Fruit fly (Drosophila melanogaster) whole organism, embryonic: ENCODE results near the gene COX7AL.
A peak's percentile ranks its signal among the peaks of the same experiment; 100 is the strongest.

Experiments
- Abd-B ChIP-seq: fragments of 200-800 bp; sonication (Bioruptor generic); optimal IDR thresholded peaks from 2 replicates; lab custom pipeline; 2018; ENCODE audit warnings: missing biosample characterization, mild to moderate bottlenecking, missing genetic modification characterization, moderate library complexity
- Aef1 ChIP-seq: fragments of 200-800 bp; sonication (Bioruptor generic); IDR thresholded peaks from 3 replicates; pipeline ENCODE4 v1.3.6; 2022; ENCODE audit warnings: missing biosample characterization, missing genetic modification characterization
- Atf6 ChIP-seq: fragments of 200-800 bp; sonication (Bioruptor generic); IDR thresholded peaks from 2 replicates; pipeline ENCODE4 v1.3.6; 2022; ENCODE audit warnings: missing biosample characterization, missing genetic modification characterization
- BEAF-32 ChIP-seq: fragments of 200-800 bp; sonication (Bioruptor generic); optimal IDR thresholded peaks from 3 replicates; lab custom pipeline; 2017; ENCODE audit warnings: missing biosample characterization, missing genetic modification characterization, mild to moderate bottlenecking, moderate library complexity, missing genetic modification reagents
- Blimp-1 ChIP-seq: fragments of 200-800 bp; sonication (Bioruptor generic); optimal IDR thresholded peaks from 3 replicates; lab custom pipeline; 2018; ENCODE audit warnings: missing biosample characterization, missing genetic modification characterization, mild to moderate bottlenecking, moderate library complexity, missing genetic modification reagents
- CG11504 ChIP-seq: fragments of 200-800 bp; sonication (Bioruptor generic); optimal IDR thresholded peaks from 3 replicates; lab custom pipeline; 2019; ENCODE audit warnings: missing biosample characterization, mild to moderate bottlenecking, missing genetic modification characterization, moderate library complexity
- CG11723 ChIP-seq: fragments of 200-800 bp; sonication (Bioruptor generic); optimal IDR thresholded peaks from 2 replicates; lab custom pipeline; 2017; ENCODE audit warnings: missing biosample characterization, mild to moderate bottlenecking, missing genetic modification characterization
- CG16813 ChIP-seq: fragments of 200-800 bp; sonication (Bioruptor generic); IDR thresholded peaks from 3 replicates; pipeline ENCODE4 v1.3.6; 2022; ENCODE audit warnings: missing biosample characterization, missing genetic modification characterization; ENCODE audit not compliant: partially characterized antibody
- CG17361 ChIP-seq: fragments of 200-800 bp; sonication (Bioruptor generic); IDR thresholded peaks from 3 replicates; pipeline ENCODE4 v1.3.6; 2022; ENCODE audit warnings: missing biosample characterization, missing genetic modification characterization
- CG17612 ChIP-seq: fragments of 200-800 bp; sonication (Bioruptor generic); IDR thresholded peaks from 2 replicates; pipeline ENCODE4 v1.3.6; 2022; ENCODE audit warnings: missing biosample characterization, missing genetic modification characterization
- CG17802 ChIP-seq: fragments of 200-800 bp; sonication (Bioruptor generic); optimal IDR thresholded peaks from 2 replicates; lab custom pipeline; 2018; ENCODE audit warnings: missing biosample characterization, mild to moderate bottlenecking, missing genetic modification characterization, moderate library complexity
- CG18619 ChIP-seq: fragments of 200-800 bp; sonication (Bioruptor generic); optimal IDR thresholded peaks from 3 replicates; lab custom pipeline; 2017; ENCODE audit warnings: missing biosample characterization, mild to moderate bottlenecking, missing genetic modification characterization
- CG2199 ChIP-seq: fragments of 200-800 bp; sonication (Bioruptor generic); IDR thresholded peaks from 3 replicates; pipeline ENCODE4 v1.3.6; 2022; ENCODE audit warnings: missing biosample characterization, missing genetic modification characterization
- CG30403 ChIP-seq: fragments of 200-800 bp; sonication (Bioruptor generic); optimal IDR thresholded peaks from 3 replicates; lab custom pipeline; 2016; ENCODE audit warnings: missing biosample characterization, missing genetic modification characterization
- CG30431 ChIP-seq: fragments of 200-800 bp; sonication (Bioruptor generic); optimal IDR thresholded peaks from 2 replicates; lab custom pipeline; 2017; ENCODE audit warnings: missing biosample characterization, missing genetic modification characterization
- CG3838 ChIP-seq: fragments of 200-800 bp; sonication (Bioruptor generic); optimal IDR thresholded peaks from 3 replicates; lab custom pipeline; 2016; ENCODE audit warnings: missing biosample characterization, missing genetic modification characterization
- CG3847 ChIP-seq: fragments of 200-800 bp; sonication (Bioruptor generic); IDR thresholded peaks from 2 replicates; pipeline ENCODE4 v1.3.6; 2022; ENCODE audit warnings: missing biosample characterization, missing genetic modification characterization
- CG9797 ChIP-seq: fragments of 200-800 bp; sonication (Bioruptor generic); optimal IDR thresholded peaks from 3 replicates; lab custom pipeline; 2018; ENCODE audit warnings: missing biosample characterization, mild to moderate bottlenecking, missing genetic modification characterization
- CHES-1-like ChIP-seq: fragments of 200-800 bp; sonication (Bioruptor generic); optimal IDR thresholded peaks from 2 replicates; lab custom pipeline; 2016; ENCODE audit warnings: missing biosample characterization, missing genetic modification characterization
- Dref ChIP-seq: fragments of 200-800 bp; sonication (Bioruptor generic); IDR thresholded peaks from 2 replicates; pipeline ENCODE4 v1.3.6; 2022; ENCODE audit warnings: missing biosample characterization, missing genetic modification characterization
- Drgx ChIP-seq: fragments of 200-800 bp; sonication (Bioruptor generic); IDR thresholded peaks from 2 replicates; pipeline ENCODE4 v1.3.6; 2022; ENCODE audit warnings: missing biosample characterization, missing genetic modification characterization
- E2f2 ChIP-seq: fragments of 200-800 bp; sonication (Bioruptor generic); IDR thresholded peaks from 2 replicates; pipeline ENCODE4 v1.3.6; 2022; ENCODE audit warnings: missing biosample characterization, missing genetic modification characterization
- Fer3 ChIP-seq: fragments of 200-800 bp; sonication (Bioruptor generic); optimal IDR thresholded peaks from 2 replicates; lab custom pipeline; 2018; ENCODE audit warnings: missing biosample characterization, mild to moderate bottlenecking, missing genetic modification characterization, moderate library complexity
- H15 ChIP-seq: fragments of 200-800 bp; sonication (Bioruptor generic); IDR thresholded peaks from 3 replicates; pipeline ENCODE4 v1.3.6; 2022; ENCODE audit warnings: missing biosample characterization, missing genetic modification characterization
- Hey ChIP-seq: fragments of 200-800 bp; sonication (Bioruptor generic); optimal IDR thresholded peaks from 3 replicates; lab custom pipeline; 2018; ENCODE audit warnings: missing biosample characterization, mild to moderate bottlenecking, missing genetic modification characterization
- MBD-R2 ChIP-seq: fragments of 200-800 bp; sonication (Bioruptor generic); IDR thresholded peaks from 2 replicates; pipeline ENCODE4 v1.3.6; 2022; ENCODE audit warnings: missing biosample characterization, missing genetic modification characterization
- MESR4 ChIP-seq: fragments of 200-800 bp; sonication (Bioruptor generic); optimal IDR thresholded peaks from 2 replicates; lab custom pipeline; 2018; ENCODE audit warnings: missing biosample characterization, mild to moderate bottlenecking, missing genetic modification characterization, moderate library complexity
- MTF-1 ChIP-seq: fragments of 200-800 bp; sonication (Bioruptor generic); optimal IDR thresholded peaks from 2 replicates; lab custom pipeline; 2018; ENCODE audit warnings: missing biosample characterization, mild to moderate bottlenecking, missing genetic modification characterization, borderline replicate concordance
- Rx ChIP-seq: fragments of 200-800 bp; sonication (Bioruptor generic); IDR thresholded peaks from 2 replicates; pipeline ENCODE4 v1.3.6; 2022; ENCODE audit warnings: missing biosample characterization, missing genetic modification characterization
- Scr ChIP-seq: fragments of 200-800 bp; sonication (Bioruptor generic); IDR thresholded peaks from 2 replicates; pipeline ENCODE4 v1.3.6; 2022; ENCODE audit warnings: missing biosample characterization, missing genetic modification characterization; ENCODE audit not compliant: partially characterized antibody
- Sox100B ChIP-seq: fragments of 200-800 bp; sonication (Bioruptor generic); optimal IDR thresholded peaks from 3 replicates; lab custom pipeline; 2018; ENCODE audit warnings: missing biosample characterization, mild to moderate bottlenecking, missing genetic modification characterization
- Usf ChIP-seq: fragments of 200-800 bp; sonication (Bioruptor generic); optimal IDR thresholded peaks from 2 replicates; lab custom pipeline; 2017; ENCODE audit warnings: missing genotype, missing biosample characterization, missing genetic modification characterization
- abd-A ChIP-seq: fragments of 200-800 bp; sonication (Bioruptor generic); optimal IDR thresholded peaks from 3 replicates; lab custom pipeline; 2019; ENCODE audit warnings: missing biosample characterization, mild to moderate bottlenecking, missing genetic modification characterization, moderate library complexity
- bbx ChIP-seq: fragments of 200-800 bp; sonication (Bioruptor generic); IDR thresholded peaks from 2 replicates; pipeline ENCODE4 v1.3.6; 2022; ENCODE audit warnings: missing biosample characterization, missing genetic modification characterization; ENCODE audit not compliant: partially characterized antibody
- btn ChIP-seq: fragments of 200-800 bp; sonication (Bioruptor generic); optimal IDR thresholded peaks from 2 replicates; lab custom pipeline; 2016; ENCODE audit warnings: missing biosample characterization, missing genetic modification characterization
- chinmo ChIP-seq: fragments of 200-800 bp; sonication (Bioruptor generic); IDR thresholded peaks from 4 replicates; pipeline ENCODE4 v1.3.6; 2022; ENCODE audit warnings: missing biosample characterization, missing genetic modification characterization; ENCODE audit not compliant: partially characterized antibody
- gfzf ChIP-seq: fragments of 200-800 bp; sonication (Bioruptor generic); optimal IDR thresholded peaks from 2 replicates; lab custom pipeline; 2016; ENCODE audit warnings: missing biosample characterization, mild to moderate bottlenecking, missing genetic modification characterization, moderate library complexity
- gsb ChIP-seq: fragments of 200-800 bp; sonication (Bioruptor generic); IDR thresholded peaks from 2 replicates; pipeline ENCODE4 v1.3.6; 2022; ENCODE audit warnings: missing biosample characterization, missing genetic modification characterization
- hb ChIP-seq: fragments of 200-800 bp; sonication (Bioruptor generic); IDR thresholded peaks from 3 replicates; pipeline ENCODE4 v1.3.6; 2022; ENCODE audit warnings: missing biosample characterization, missing genetic modification characterization; ENCODE audit not compliant: partially characterized antibody
- hkb ChIP-seq, 2 experiments: fragments of 200-800 bp in 1 of 2; fragments of >200 bp in 1 of 2; sonication (Bioruptor generic) in 1 of 2; IDR thresholded peaks in 1 of 2; optimal IDR thresholded peaks in 1 of 2; 2 replicates each; pipeline versions ENCODE4 v1.3.6 to Lab custom; 2017 to 2022; ENCODE audit warnings: missing biosample characterization in 1 of 2, missing genetic modification characterization in 1 of 2
- hth ChIP-seq: fragments of >200 bp; optimal IDR thresholded peaks from 2 replicates; lab custom pipeline; 2017; ENCODE audit warnings: inconsistent platforms
- jing ChIP-seq: fragments of 200-800 bp; sonication (Bioruptor generic); optimal IDR thresholded peaks from 2 replicates; lab custom pipeline; 2018; ENCODE audit warnings: missing biosample characterization, mild to moderate bottlenecking, missing genetic modification characterization
- jumu ChIP-seq: fragments of 200-800 bp; sonication (Bioruptor generic); optimal IDR thresholded peaks from 3 replicates; lab custom pipeline; 2016; ENCODE audit warnings: missing biosample characterization, missing genetic modification characterization
- knrl ChIP-seq: fragments of 200-800 bp; sonication (Bioruptor generic); IDR thresholded peaks from 3 replicates; pipeline ENCODE4 v1.3.6; 2022; ENCODE audit warnings: missing biosample characterization, missing genetic modification characterization; ENCODE audit not compliant: partially characterized antibody
- maf-S ChIP-seq: fragments of 200-800 bp; sonication (Bioruptor generic); optimal IDR thresholded peaks from 2 replicates; lab custom pipeline; 2016; ENCODE audit warnings: missing biosample characterization, missing genetic modification characterization
- nom ChIP-seq: fragments of 200-800 bp; sonication (Bioruptor generic); optimal IDR thresholded peaks from 2 replicates; lab custom pipeline; 2017; ENCODE audit warnings: missing biosample characterization, missing genetic modification characterization, mild to moderate bottlenecking, moderate library complexity, missing genetic modification reagents
- ranshi ChIP-seq: fragments of 200-800 bp; sonication (Bioruptor generic); IDR thresholded peaks from 2 replicates; pipeline ENCODE4 v1.3.6; 2022; ENCODE audit warnings: missing biosample characterization, missing genetic modification characterization
- run ChIP-seq: fragments of 200-800 bp; sonication (Bioruptor generic); optimal IDR thresholded peaks from 3 replicates; lab custom pipeline; 2018; ENCODE audit warnings: missing biosample characterization, mild to moderate bottlenecking, missing genetic modification characterization
- slbo ChIP-seq: fragments of 200-800 bp; sonication (Bioruptor generic); IDR thresholded peaks from 2 replicates; pipeline ENCODE4 v1.3.6; 2022; ENCODE audit warnings: missing biosample characterization, missing genetic modification characterization
- so ChIP-seq: fragments of 200-800 bp; sonication (Bioruptor generic); IDR thresholded peaks from 3 replicates; pipeline ENCODE4 v1.3.6; 2022; ENCODE audit warnings: missing biosample characterization, missing genetic modification characterization
- stc ChIP-seq: fragments of 200-800 bp; sonication (Bioruptor generic); IDR thresholded peaks from 2 replicates; pipeline ENCODE4 v1.3.6; 2022; ENCODE audit warnings: missing biosample characterization, missing genetic modification characterization

Gene COX7AL

dm6 chr3R:8344174-8344573 lies 705 bp downstream of the COX7AL start, which contains the start of gene DppIII (continued):
- TF ChIP-seq bbx (GFP tag; lab: Robert Waterston, UW) = no peak
- no peak for TF ChIP-seq jumu (GFP tag; lab: Kevin White, UChicago)
- no peak for TF ChIP-seq Abd-B (GFP tag; lab: Kevin White, UChicago)
- no peak for TF ChIP-seq MTF-1 (GFP tag; lab: Kevin White, UChicago)
- TF ChIP-seq Dref (GFP tag; lab: Robert Waterston, UW) = peak; percentile 14; the same call in 1 of the 2 replicates
- no peak for TF ChIP-seq CG17612 (GFP tag; lab: Robert Waterston, UW)
- TF ChIP-seq CG16813 (GFP tag; lab: Robert Waterston, UW) = 0 out of 3 replicates have a peak, but pooled peaks have one; percentile 25
- TF ChIP-seq Scr (GFP tag; lab: Robert Waterston, UW) = 0 out of 2 replicates have a peak, but pooled peaks have one; percentile 25
- TF ChIP-seq CG17802 (tag; lab: Kevin White, UChicago) = no peak
- TF ChIP-seq E2f2 (GFP tag; lab: Robert Waterston, UW) = peak; percentile 86
- no peak for TF ChIP-seq ranshi (GFP tag; lab: Robert Waterston, UW)
- TF ChIP-seq knrl (GFP tag; lab: Robert Waterston, UW) = no peak
- TF ChIP-seq CG3838 (GFP tag; lab: Kevin White, UChicago) = no peak
- no peak for TF ChIP-seq btn
- TF ChIP-seq so = no peak
- peak; percentile 55 for TF ChIP-seq MBD-R2 (GFP tag; lab: Robert Waterston, UW)
- peak; percentile 78 for TF ChIP-seq Blimp-1 (GFP tag; lab: Kevin White, UChicago)
- TF ChIP-seq Aef1 (GFP tag; lab: Robert Waterston, UW) = no peak
- TF ChIP-seq CG30431 = no peak
- no peak for TF ChIP-seq maf-S (GFP tag; lab: Kevin White, UChicago)
- no peak for TF ChIP-seq Fer3 (tag; lab: Kevin White, UChicago)
- TF ChIP-seq Atf6 (GFP tag; lab: Robert Waterston, UW) = no peak
- TF ChIP-seq gfzf (GFP tag; lab: Kevin White, UChicago) = peak; percentile 65
- peak; percentile 41 for TF ChIP-seq MESR4 (GFP tag; lab: Kevin White, UChicago)
- no peak for TF ChIP-seq hb (GFP tag; lab: Robert Waterston, UW)
- TF ChIP-seq H15 = no peak
- no peak for TF ChIP-seq hth (lab: Kevin White, UChicago)
- peak; percentile 7 for TF ChIP-seq CG9797
- TF ChIP-seq CG2199 (GFP tag; lab: Robert Waterston, UW) = no peak
- TF ChIP-seq Rx (GFP tag; lab: Robert Waterston, UW) = no peak
- no peak for TF ChIP-seq CG11504 (tag; lab: Kevin White, UChicago)
- TF ChIP-seq nom (GFP tag; lab: Kevin White, UChicago) = no peak
- TF ChIP-seq Hey (tag; lab: Kevin White, UChicago) = no peak
- TF ChIP-seq Drgx (GFP tag; lab: Robert Waterston, UW) = no peak
- no peak for TF ChIP-seq CG18619 (GFP tag; lab: Kevin White, UChicago)
- TF ChIP-seq run (tag; lab: Kevin White, UChicago) = no peak
- peak; percentile 39 for TF ChIP-seq BEAF-32 (GFP tag; lab: Kevin White, UChicago)
- TF ChIP-seq stc (GFP tag; lab: Robert Waterston, UW) = no peak
- no peak for TF ChIP-seq CG3847 (GFP tag; lab: Robert Waterston, UW)
- TF ChIP-seq CG11723 (GFP tag; lab: Kevin White, UChicago) = no peak
- TF ChIP-seq CG17361 (GFP tag; lab: Robert Waterston, UW) = no peak
- TF ChIP-seq Usf (GFP tag; lab: Kevin White, UChicago) = no peak
- no peak for TF ChIP-seq CHES-1-like (GFP tag; lab: Kevin White, UChicago)
- no peak for TF ChIP-seq CG30403 (GFP tag; lab: Kevin White, UChicago)
- 0 out of 4 replicates have a peak, but pooled peaks have one; percentile 44 for TF ChIP-seq chinmo (GFP tag; lab: Robert Waterston, UW)
- no peak for TF ChIP-seq abd-A (tag; lab: Kevin White, UChicago)
- no peak for TF ChIP-seq Sox100B (GFP tag; lab: Kevin White, UChicago)
- no peak for TF ChIP-seq gsb (GFP tag; lab: Robert Waterston, UW)
- TF ChIP-seq jing (GFP tag; lab: Kevin White, UChicago) = no peak
- no peak for TF ChIP-seq slbo (GFP tag; lab: Robert Waterston, UW)
- TF ChIP-seq hkb (optimal IDR thresholded peaks at IDR 0.05; lab: Kevin White, UChicago) = no peak
- no peak for TF ChIP-seq hkb (GFP tag; IDR thresholded peaks at IDR 0.05; lab: Robert Waterston, UW)
